Worm (Caenorhabditis elegans) whole organism, mixed stage, embryonic: ENCODE measurements around the gene T13F3.4.

Experiments used
- M03D4.4 ChIP-seq: sonication (generic microtip); optimal IDR thresholded peaks from 2 replicates; lab custom pipeline; 2017; ENCODE audit warnings: mild to moderate bottlenecking, missing genetic modification characterization, missing compliant biosample characterization
- bed-3 ChIP-seq: fragments of 200-800 bp; sonication (Bioruptor generic); optimal IDR thresholded peaks from 3 replicates; lab custom pipeline; 2018; ENCODE audit warnings: mild to moderate bottlenecking, missing genetic modification characterization, moderate library complexity, missing compliant biosample characterization
- blmp-1 ChIP-seq: fragments of 150-350 bp; optimal IDR thresholded peaks from 2 replicates; lab custom pipeline; 2014; ENCODE audit warnings: missing biosample characterization, missing genetic modification characterization
- ceh-39 ChIP-seq: fragments of 150-350 bp; optimal IDR thresholded peaks from 2 replicates; lab custom pipeline; 2014; ENCODE audit warnings: missing biosample characterization, missing genetic modification characterization
- ceh-43 ChIP-seq: fragments of 200-800 bp; sonication (Bioruptor generic); optimal IDR thresholded peaks from 2 replicates; lab custom pipeline; 2018; ENCODE audit warnings: mild to moderate bottlenecking, missing genetic modification characterization, moderate library complexity, missing compliant biosample characterization
- ces-1 ChIP-seq: fragments of 150-350 bp; optimal IDR thresholded peaks from 2 replicates; lab custom pipeline; 2014; ENCODE audit warnings: missing biosample characterization, missing genetic modification reagents, missing genetic modification characterization
- cnd-1 ChIP-seq: fragments of 200-800 bp; sonication (Bioruptor generic); optimal IDR thresholded peaks from 2 replicates; lab custom pipeline; 2018; ENCODE audit warnings: mild to moderate bottlenecking, missing genetic modification characterization, missing compliant biosample characterization
- elt-1 ChIP-seq: sonication (generic microtip); optimal IDR thresholded peaks from 2 replicates; lab custom pipeline; 2017; ENCODE audit warnings: missing genetic modification characterization, mild to moderate bottlenecking, missing compliant biosample characterization, antibody characterized with exemption, moderate library complexity, borderline replicate concordance; ENCODE audit not compliant: insufficient read depth
- flh-1 ChIP-seq: fragments of 200-800 bp; sonication (Bioruptor generic); optimal IDR thresholded peaks from 2 replicates; lab custom pipeline; 2018; ENCODE audit warnings: mild to moderate bottlenecking, missing genetic modification characterization, moderate library complexity, missing compliant biosample characterization
- ham-2 ChIP-seq: fragments of 200-800 bp; sonication (Bioruptor generic); optimal IDR thresholded peaks from 2 replicates; lab custom pipeline; 2018; ENCODE audit warnings: mild to moderate bottlenecking, missing genetic modification characterization, missing compliant biosample characterization
- hlh-1 ChIP-seq: fragments of 150-350 bp; optimal IDR thresholded peaks from 2 replicates; lab custom pipeline; 2014; ENCODE audit warnings: missing biosample characterization, missing genetic modification reagents, missing genetic modification characterization
- lin-32 ChIP-seq: fragments of 200-800 bp; sonication (Bioruptor generic); optimal IDR thresholded peaks from 2 replicates; lab custom pipeline; 2018; ENCODE audit warnings: mild to moderate bottlenecking, missing genetic modification characterization, missing compliant biosample characterization
- mab-5 ChIP-seq: fragments of 150-350 bp; optimal IDR thresholded peaks from 2 replicates; lab custom pipeline; 2014; ENCODE audit warnings: missing biosample characterization, missing genetic modification characterization
- mep-1 ChIP-seq: fragments of 150-350 bp; optimal IDR thresholded peaks from 2 replicates; lab custom pipeline; 2017; ENCODE audit warnings: missing biosample characterization, missing genetic modification reagents, missing genetic modification characterization, inconsistent platforms
- mls-2 ChIP-seq: sonication (generic microtip); optimal IDR thresholded peaks from 2 replicates; lab custom pipeline; 2016; ENCODE audit warnings: mild to moderate bottlenecking, missing genetic modification characterization, moderate library complexity, missing compliant biosample characterization
- nhr-2 ChIP-seq: fragments of 150-350 bp; optimal IDR thresholded peaks from 2 replicates; lab custom pipeline; 2014; ENCODE audit warnings: missing biosample characterization, missing genetic modification characterization
- nhr-237 ChIP-seq: fragments of 150-350 bp; optimal IDR thresholded peaks from 2 replicates; lab custom pipeline; 2014; ENCODE audit warnings: missing biosample characterization, missing genetic modification characterization
- nhr-28 ChIP-seq: fragments of 150-350 bp; optimal IDR thresholded peaks from 2 replicates; lab custom pipeline; 2014; ENCODE audit warnings: missing biosample characterization, missing genetic modification characterization
- nhr-76 ChIP-seq: sonication (generic microtip); optimal IDR thresholded peaks from 2 replicates; lab custom pipeline; 2017; ENCODE audit warnings: missing biosample characterization, missing genetic modification characterization
- pha-4 ChIP-seq: fragments of 150-350 bp; optimal IDR thresholded peaks from 2 replicates; lab custom pipeline; 2018; ENCODE audit warnings: missing biosample characterization, missing genetic modification reagents, missing genetic modification characterization
- sem-2 ChIP-seq: fragments of 200-800 bp; sonication (Bioruptor generic); optimal IDR thresholded peaks from 2 replicates; lab custom pipeline; 2018; ENCODE audit warnings: mild to moderate bottlenecking, missing genetic modification characterization, missing compliant biosample characterization
- snpc-4 ChIP-seq: fragments of 150-350 bp; optimal IDR thresholded peaks from 2 replicates; lab custom pipeline; 2014; ENCODE audit warnings: missing biosample characterization, missing genetic modification characterization
- sptf-1 ChIP-seq: sonication (generic microtip); optimal IDR thresholded peaks from 2 replicates; lab custom pipeline; 2017; ENCODE audit warnings: mild to moderate bottlenecking, missing genetic modification characterization, moderate library complexity, missing compliant biosample characterization
- unc-120 ChIP-seq: sonication (generic microtip); optimal IDR thresholded peaks from 2 replicates; lab custom pipeline; 2017; ENCODE audit warnings: missing genetic modification characterization, missing compliant biosample characterization; ENCODE audit not compliant: poor library complexity, severe bottlenecking
- zip-8 ChIP-seq: fragments of 150-350 bp; optimal IDR thresholded peaks from 2 replicates; lab custom pipeline; 2014; ENCODE audit warnings: missing biosample characterization, missing genetic modification characterization
- ztf-11 ChIP-seq: fragments of 150-350 bp; optimal IDR thresholded peaks from 2 replicates; lab custom pipeline; 2014; ENCODE audit warnings: missing biosample characterization, missing genetic modification characterization

T13F3.4 gene

ce11 chrV:16266514-16266913 is at the start of gene T13F3.4:
T13F3.4 (minus strand) TSS chrV:16266614.
- TF ChIP-seq zip-8 (tag; lab: Kevin White, UChicago) (no peak), flh-1 (GFP tag; lab: Kevin White, UChicago) (no peak), ztf-11 (tag; lab: Kevin White, UChicago) (no peak), elt-1 (tag; lab: Kevin White, UChicago) (no peak), unc-120 (tag; lab: Kevin White, UChicago) (no peak), blmp-1 (tag; lab: Kevin White, UChicago) (no peak), mab-5 (tag; lab: Kevin White, UChicago) (no peak), mls-2 (tag; lab: Kevin White, UChicago) (no peak), sem-2 (GFP tag; lab: Kevin White, UChicago) (no peak), snpc-4 (tag; lab: Kevin White, UChicago) (no peak), nhr-28 (tag; lab: Kevin White, UChicago) (no peak), hlh-1 (no peak), sptf-1 (tag; lab: Kevin White, UChicago) (no peak), nhr-76 (tag; lab: Kevin White, UChicago) (no peak), mep-1 (tag; lab: Kevin White, UChicago) (no peak), ham-2 (GFP tag; lab: Kevin White, UChicago) (no peak), lin-32 (GFP tag; lab: Kevin White, UChicago) (no peak), ceh-39 (tag; lab: Kevin White, UChicago) (no peak), M03D4.4 (tag; lab: Kevin White, UChicago) (no peak)

- TF ChIP-seq blmp-1 (tag; lab: Kevin White, UChicago) (no peak), lin-32 (GFP tag; lab: Kevin White, UChicago) (no peak), cnd-1 (tag; lab: Kevin White, UChicago) (no peak), ceh-43 (GFP tag; lab: Kevin White, UChicago) (no peak), nhr-237 (tag; lab: Kevin White, UChicago) (no peak), nhr-76 (tag; lab: Kevin White, UChicago) (no peak), unc-120 (tag; lab: Kevin White, UChicago) (no peak)
These were observed 48.6 kb upstream of the T13F3.4 start, which contains the start of gene str-214 for ce11 chrV:16315004-16315403. str-214 (plus strand) TSS chrV:16315304.

- TF ChIP-seq zip-8 (tag; lab: Kevin White, UChicago) (peak; percentile 74), sem-2 (GFP tag; lab: Kevin White, UChicago) (no peak), nhr-28 (tag; lab: Kevin White, UChicago) (peak; percentile 12)
- TF ChIP-seq, all 35 proteins: peak for 2
These were observed 43.1 kb upstream of the T13F3.4 start, which contains the start of gene oac-7 for ce11 chrV:16309523-16309922. oac-7 (plus strand) TSS chrV:16309805.

ce11 chrV:16308343-16308742 is 41.9 kb upstream of the T13F3.4 start:
- TF ChIP-seq nhr-237 (tag; lab: Kevin White, UChicago) (no peak), sem-2 (GFP tag; lab: Kevin White, UChicago) (no peak), pha-4 (tag; lab: Kevin White, UChicago) (no peak), ham-2 (GFP tag; lab: Kevin White, UChicago) (no peak), elt-1 (tag; lab: Kevin White, UChicago) (no peak)

- TF ChIP-seq ces-1 (GFP tag; lab: Kevin White, UChicago) (no peak), zip-8 (tag; lab: Kevin White, UChicago) (no peak), flh-1 (GFP tag; lab: Kevin White, UChicago) (no peak), cnd-1 (tag; lab: Kevin White, UChicago) (no peak), ham-2 (GFP tag; lab: Kevin White, UChicago) (no peak), nhr-2 (tag; lab: Kevin White, UChicago) (no peak), ceh-39 (tag; lab: Kevin White, UChicago) (no peak), nhr-76 (tag; lab: Kevin White, UChicago) (no peak), M03D4.4 (tag; lab: Kevin White, UChicago) (no peak), ceh-43 (GFP tag; lab: Kevin White, UChicago) (no peak), ztf-11 (tag; lab: Kevin White, UChicago) (no peak), sem-2 (GFP tag; lab: Kevin White, UChicago) (no peak), bed-3 (GFP tag; lab: Kevin White, UChicago) (no peak), hlh-1 (no peak), elt-1 (tag; lab: Kevin White, UChicago) (no peak), mab-5 (tag; lab: Kevin White, UChicago) (no peak)
These were observed 40.8 kb upstream of the T13F3.4 start, which contains the start of gene srxa-7 for ce11 chrV:16307253-16307652. srxa-7 (plus strand) TSS chrV:16307553.
